Worm (Caenorhabditis elegans): ENCODE measurements around the gene ZK105.1.
A peak's percentile ranks its signal among the peaks of the same experiment; 100 is the strongest.

The ZK105.1 gene

ce11 chrV:7759270-7759669, 45.5 kb downstream of the ZK105.1 start:
- TF ChIP-seq unc-42 (tag; optimal IDR thresholded peaks at IDR 0.05) (peak; percentile 73), ceh-18 (tag; optimal IDR thresholded peaks at IDR 0.05) (peak; percentile 45), hlh-30 (tag; optimal IDR thresholded peaks at IDR 0.05; ENCODE audit: insufficient read depth) (peak; percentile 0), unc-55 (GFP tag; optimal IDR thresholded peaks at IDR 0.05) (peak; percentile 65), mec-3 (tag; optimal IDR thresholded peaks at IDR 0.05; ENCODE audit: borderline replicate concordance) (no peak)

ce11 chrV:7760174-7760573, 46.4 kb downstream of the ZK105.1 start, which contains the start of gene hint-3:
Gene hint-3, plus strand, starts transcription at chrV:7760474.
- TF ChIP-seq F13H6.1 (tag; optimal IDR thresholded peaks at IDR 0.05) (no peak), hlh-6 (tag; optimal IDR thresholded peaks at IDR 0.05) (no peak), C38D4.7 (GFP tag; optimal IDR thresholded peaks at IDR 0.05) (no peak), lim-6 (tag; optimal IDR thresholded peaks at IDR 0.05) (no peak), elt-2 (tag; optimal IDR thresholded peaks at IDR 0.05) (no peak), npax-4 (tag; optimal IDR thresholded peaks at IDR 0.05) (no peak), mec-3 (tag; optimal IDR thresholded peaks at IDR 0.05; ENCODE audit: borderline replicate concordance) (no peak)

- TF ChIP-seq nfya-1 (tag; optimal IDR thresholded peaks at IDR 0.05): peak; percentile 78
- TF ChIP-seq hlh-8 (tag; optimal IDR thresholded peaks at IDR 0.05): no peak
- no peak for TF ChIP-seq ceh-9 (tag; optimal IDR thresholded peaks at IDR 0.05)
Measured at ce11 chrV:7761906-7762305, 48.1 kb downstream of the ZK105.1 start.
